Worm (Caenorhabditis elegans): Measurements from ENCODE around the gene math-10.

DNA sequence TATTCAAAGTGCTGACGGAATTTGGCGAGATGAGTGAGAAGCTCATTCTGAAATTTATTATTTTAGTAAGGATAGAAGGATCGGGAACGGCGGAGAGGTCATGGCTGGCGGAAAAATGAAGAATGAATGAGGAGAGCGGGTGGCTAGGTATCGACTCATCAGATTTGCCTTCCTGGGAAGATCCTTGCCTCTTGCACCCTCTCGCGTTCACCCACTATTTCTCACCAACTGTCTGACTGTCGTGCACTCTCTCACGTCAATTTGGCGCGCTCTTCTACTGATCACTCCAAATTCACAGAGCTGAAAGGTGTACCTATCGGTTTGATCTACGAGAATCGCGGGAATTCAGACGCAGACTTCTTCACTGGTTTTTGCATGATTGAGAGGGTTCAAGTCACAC is 23.2 kb upstream of the math-10 start, which contains the start of gene fbxb-97:
- TF ChIP-seq F16B12.6 (tag; optimal IDR thresholded peaks at IDR 0.05) = no peak
- TF ChIP-seq sox-4 (tag; optimal IDR thresholded peaks at IDR 0.05) = no peak
- TF ChIP-seq zag-1 (tag; optimal IDR thresholded peaks at IDR 0.05) = no peak
- no peak for TF ChIP-seq aly-2 (tag; optimal IDR thresholded peaks at IDR 0.05)
- TF ChIP-seq rnt-1 (tag; optimal IDR thresholded peaks at IDR 0.05) = no peak
- no peak for TF ChIP-seq nhr-11 (tag; optimal IDR thresholded peaks at IDR 0.05)
- TF ChIP-seq unc-62 (GFP tag; optimal IDR thresholded peaks at IDR 0.05) = no peak
- no peak for TF ChIP-seq jun-1 (tag; optimal IDR thresholded peaks at IDR 0.05)

All from whole organism, L1 larva.